Worm (Caenorhabditis elegans) whole organism, midembryonic: ENCODE measurements around the gene M163.1.

ENCODE experiments used
- T22C8.4 ChIP-seq: fragments of 200-800 bp; sonication (Bioruptor generic); IDR thresholded peaks from 2 replicates; pipeline ENCODE4 v1.3.6; 2022; ENCODE audit warnings: missing genetic modification characterization, missing compliant biosample characterization
- cog-1 ChIP-seq: sonication (generic microtip); optimal IDR thresholded peaks from 2 replicates; lab custom pipeline; 2016; ENCODE audit warnings: missing genetic modification characterization, missing compliant biosample characterization
- flt-1 ChIP-seq: fragments of 200-800 bp; sonication (Bioruptor generic); IDR thresholded peaks from 2 replicates; pipeline ENCODE4 v1.3.6; 2022; ENCODE audit warnings: missing genetic modification characterization, missing compliant biosample characterization
- klf-2 ChIP-seq: fragments of 200-800 bp; sonication (Bioruptor generic); conservative IDR thresholded peaks from 2 replicates; pipeline ENCODE4 v1.3.6; 2022; ENCODE audit warnings: missing genetic modification reagents, missing genetic modification characterization, missing compliant biosample characterization
- med-1 ChIP-seq: sonication (generic microtip); optimal IDR thresholded peaks from 2 replicates; lab custom pipeline; 2017; ENCODE audit warnings: missing genetic modification characterization, mild to moderate bottlenecking, missing compliant biosample characterization, antibody characterized with exemption, missing genetic modification reagents; ENCODE audit not compliant: insufficient read depth
- ref-1 ChIP-seq: fragments of 200-800 bp; sonication (Bioruptor generic); conservative IDR thresholded peaks from 2 replicates; pipeline ENCODE4 v1.3.6; 2022; ENCODE audit warnings: missing genetic modification reagents, missing genetic modification characterization, missing compliant biosample characterization
- tab-1 ChIP-seq: fragments of 200-800 bp; sonication (Bioruptor generic); IDR thresholded peaks from 2 replicates; pipeline ENCODE4 v1.3.6; 2022; ENCODE audit warnings: missing genetic modification characterization, missing compliant biosample characterization
- ztf-23 ChIP-seq: fragments of 200-800 bp; sonication (Bioruptor generic); IDR thresholded peaks from 2 replicates; pipeline ENCODE4 v1.3.6; 2022; ENCODE audit warnings: missing genetic modification reagents, missing genetic modification characterization, missing compliant biosample characterization
- ztf-29 ChIP-seq: fragments of 200-800 bp; sonication (Bioruptor generic); IDR thresholded peaks from 2 replicates; pipeline ENCODE4 v1.3.6; 2022; ENCODE audit warnings: missing genetic modification reagents, missing genetic modification characterization, missing compliant biosample characterization

Gene M163.1

DNA sequence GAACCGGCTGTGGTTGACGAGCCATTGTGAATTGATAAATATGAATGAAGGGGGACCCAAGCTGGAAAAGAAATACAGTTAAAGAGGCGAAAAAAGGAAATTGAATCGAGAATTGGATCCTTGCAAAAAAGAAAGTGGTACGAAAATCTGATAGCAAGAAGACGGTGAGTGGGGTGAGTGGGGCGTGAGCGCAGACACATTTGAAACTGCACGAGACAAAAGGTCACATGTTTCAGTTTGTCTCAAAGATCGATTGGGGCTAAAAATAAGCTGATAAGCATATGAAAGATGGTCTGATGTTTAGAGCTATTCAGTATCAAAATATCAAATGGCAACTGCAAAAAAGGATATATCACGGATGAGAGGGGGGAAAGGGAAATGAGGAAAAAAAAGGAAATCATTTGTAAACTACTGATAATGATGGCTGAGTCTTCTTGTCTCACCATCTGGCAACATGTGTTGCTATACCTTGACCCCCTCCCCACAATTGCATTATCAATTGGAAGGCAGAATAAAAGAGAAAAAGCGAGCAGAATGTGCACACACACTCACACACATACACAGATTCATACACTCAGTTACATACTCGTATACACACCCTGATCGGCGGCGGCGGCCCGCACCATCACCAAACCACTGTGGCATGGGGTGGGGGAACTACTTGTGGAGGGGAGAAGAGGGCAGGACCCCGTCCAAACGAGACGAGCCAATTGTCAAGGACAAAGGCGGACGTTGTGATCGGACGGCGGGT, at the start of gene M163.1:
M163.1 (minus strand) TSS at position 25 of the 751 bp plus-strand sequence.
- TF ChIP-seq klf-2 (GFP tag; lab: Robert Waterston, UW) (no peak), cog-1 (peak; percentile 33), T22C8.4 (GFP tag; lab: Robert Waterston, UW) (no peak), flt-1 (GFP tag; lab: Robert Waterston, UW) (peak; percentile 73; the same call in 1 of the 2 replicates), ztf-23 (0 out of 2 replicates have a peak, but pooled peaks have one; percentile 17), tab-1 (GFP tag; lab: Robert Waterston, UW) (peak; percentile 67; the same call in 1 of the 2 replicates), ref-1 (GFP tag; lab: Robert Waterston, UW) (no peak), med-1 (GFP tag; lab: Kevin White, UChicago) (no peak), ztf-29 (GFP tag; lab: Robert Waterston, UW) (peak; percentile 45; the same call in 1 of the 2 replicates)

ce11 chrX:14549709-14550199, 46.1 kb upstream of the M163.1 start, which contains the start of gene ram-5:
Gene ram-5, plus strand, starts transcription at chrX:14550149.
- TF ChIP-seq flt-1 (GFP tag; lab: Robert Waterston, UW) (no peak), ztf-29 (GFP tag; lab: Robert Waterston, UW) (no peak), ref-1 (GFP tag; lab: Robert Waterston, UW) (no peak), T22C8.4 (GFP tag; lab: Robert Waterston, UW) (no peak), med-1 (GFP tag; lab: Kevin White, UChicago) (no peak), cog-1 (no peak), tab-1 (GFP tag; lab: Robert Waterston, UW) (no peak), ztf-23 (no peak), klf-2 (GFP tag; lab: Robert Waterston, UW) (no peak)

- TF ChIP-seq cog-1 (no peak), ztf-29 (GFP tag; lab: Robert Waterston, UW) (no peak), flt-1 (GFP tag; lab: Robert Waterston, UW) (no peak), ref-1 (GFP tag; lab: Robert Waterston, UW) (no peak), klf-2 (GFP tag; lab: Robert Waterston, UW) (no peak), med-1 (GFP tag; lab: Kevin White, UChicago) (no peak), tab-1 (GFP tag; lab: Robert Waterston, UW) (no peak), T22C8.4 (GFP tag; lab: Robert Waterston, UW) (no peak), ztf-23 (no peak)
These were observed 41.9 kb upstream of the M163.1 start, which contains the start of gene enri-2 for ce11 chrX:14545543-14545942. Gene enri-2, plus strand, starts transcription at chrX:14545843.

ce11 chrX:14543224-14543623, 39.6 kb upstream of the M163.1 start, which contains the start of gene T24C2.3:
Gene T24C2.3, plus strand, starts transcription at chrX:14543524.
- no peak for TF ChIP-seq tab-1 (GFP tag; lab: Robert Waterston, UW)
- no peak for TF ChIP-seq med-1 (GFP tag; lab: Kevin White, UChicago)
- no peak for TF ChIP-seq flt-1 (GFP tag; lab: Robert Waterston, UW)
- no peak for TF ChIP-seq ztf-29 (GFP tag; lab: Robert Waterston, UW)
- no peak for TF ChIP-seq ref-1 (GFP tag; lab: Robert Waterston, UW)
- no peak for TF ChIP-seq cog-1
- TF ChIP-seq ztf-23, result no peak
- TF ChIP-seq T22C8.4 (GFP tag; lab: Robert Waterston, UW), result no peak
- no peak for TF ChIP-seq klf-2 (GFP tag; lab: Robert Waterston, UW)

- no peak for TF ChIP-seq ztf-29 (GFP tag; lab: Robert Waterston, UW)
- TF ChIP-seq T22C8.4 (GFP tag; lab: Robert Waterston, UW), result no peak
These were observed 38.4 kb upstream of the M163.1 start, which contains the start of gene fbxa-81 for ce11 chrX:14541992-14542391. Gene fbxa-81, minus strand, starts transcription at chrX:14542092.

DNA sequence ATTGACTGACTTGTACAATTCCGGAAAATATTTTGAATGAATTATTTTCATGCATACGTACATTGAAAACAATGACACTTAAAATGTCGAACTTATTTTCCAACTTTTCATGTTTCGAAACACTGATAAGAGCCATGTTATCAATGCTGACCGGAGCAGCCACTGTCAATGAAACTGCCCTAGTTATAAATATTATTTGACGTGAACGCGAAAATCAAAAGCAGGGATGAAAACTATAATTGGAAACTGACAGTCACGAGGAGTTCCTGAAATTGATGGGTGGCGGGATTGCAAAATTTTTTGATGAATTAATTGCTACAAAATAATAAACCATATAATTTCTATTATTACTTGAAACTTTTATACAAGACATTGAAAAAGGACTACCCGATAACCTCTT, 35.8 kb upstream of the M163.1 start:
- TF ChIP-seq tab-1 (GFP tag; lab: Robert Waterston, UW) (no peak), ztf-29 (GFP tag; lab: Robert Waterston, UW) (no peak), flt-1 (GFP tag; lab: Robert Waterston, UW) (no peak), cog-1 (no peak), klf-2 (GFP tag; lab: Robert Waterston, UW) (no peak), med-1 (GFP tag; lab: Kevin White, UChicago) (no peak), T22C8.4 (GFP tag; lab: Robert Waterston, UW) (no peak), ref-1 (GFP tag; lab: Robert Waterston, UW) (no peak), ztf-23 (no peak)

- TF ChIP-seq klf-2 (GFP tag; lab: Robert Waterston, UW) (no peak), tab-1 (GFP tag; lab: Robert Waterston, UW) (no peak), T22C8.4 (GFP tag; lab: Robert Waterston, UW) (no peak), flt-1 (GFP tag; lab: Robert Waterston, UW) (no peak), ztf-29 (GFP tag; lab: Robert Waterston, UW) (no peak), ref-1 (GFP tag; lab: Robert Waterston, UW) (no peak), cog-1 (no peak), med-1 (GFP tag; lab: Kevin White, UChicago) (no peak), ztf-23 (no peak)
These were observed 34.0 kb upstream of the M163.1 start for ce11 chrX:14537625-14538024.

ce11 chrX:14535913-14536312, 32.3 kb upstream of the M163.1 start:
- no peak for TF ChIP-seq ztf-29 (GFP tag; lab: Robert Waterston, UW)
- no peak for TF ChIP-seq flt-1 (GFP tag; lab: Robert Waterston, UW)
- TF ChIP-seq ztf-23, result no peak
- TF ChIP-seq klf-2 (GFP tag; lab: Robert Waterston, UW), result no peak

ce11 chrX:14534596-14534995, 31.0 kb upstream of the M163.1 start:
- TF ChIP-seq T22C8.4 (GFP tag; lab: Robert Waterston, UW), result no peak
- TF ChIP-seq ztf-23, result no peak
- no peak for TF ChIP-seq tab-1 (GFP tag; lab: Robert Waterston, UW)
- TF ChIP-seq ref-1 (GFP tag; lab: Robert Waterston, UW), result no peak
- no peak for TF ChIP-seq flt-1 (GFP tag; lab: Robert Waterston, UW)
- no peak for TF ChIP-seq med-1 (GFP tag; lab: Kevin White, UChicago)
- no peak for TF ChIP-seq klf-2 (GFP tag; lab: Robert Waterston, UW)
- TF ChIP-seq ztf-29 (GFP tag; lab: Robert Waterston, UW), result no peak
- no peak for TF ChIP-seq cog-1
